Fruit fly (Drosophila melanogaster) whole organism, embryonic: Measurements from ENCODE around the gene CG7006.

Source experiments
- Awh ChIP-seq: fragments of 200-800 bp; sonication (Bioruptor generic); IDR thresholded peaks from 2 replicates; pipeline ENCODE4, ENCODE4 v1.3.6; 2022; ENCODE audit warnings: missing biosample characterization, missing genetic modification characterization
- CG10267 ChIP-seq: fragments of 200-800 bp; sonication (Bioruptor generic); optimal IDR thresholded peaks from 2 replicates; lab custom pipeline; 2018; ENCODE audit warnings: missing biosample characterization, mild to moderate bottlenecking, missing genetic modification characterization, moderate library complexity
- CG12155 ChIP-seq: fragments of 200-800 bp; sonication (Bioruptor generic); optimal IDR thresholded peaks from 3 replicates; lab custom pipeline; 2016; ENCODE audit warnings: missing biosample characterization, missing genetic modification characterization
- CG12219 ChIP-seq: fragments of 200-800 bp; sonication (Bioruptor generic); optimal IDR thresholded peaks from 3 replicates; lab custom pipeline; 2018; ENCODE audit warnings: missing biosample characterization, mild to moderate bottlenecking, missing genetic modification characterization
- CG14014 ChIP-seq: fragments of 200-800 bp; sonication (Bioruptor generic); IDR thresholded peaks from 2 replicates; pipeline ENCODE4 v1.3.6; 2022; ENCODE audit warnings: missing biosample characterization, missing genetic modification characterization
- CG14710 ChIP-seq: fragments of 200-800 bp; sonication (Bioruptor generic); optimal IDR thresholded peaks from 3 replicates; lab custom pipeline; 2019; ENCODE audit warnings: missing biosample characterization, mild to moderate bottlenecking, missing genetic modification characterization, moderate library complexity
- CG17612 ChIP-seq: fragments of 200-800 bp; sonication (Bioruptor generic); IDR thresholded peaks from 2 replicates; pipeline ENCODE4 v1.3.6; 2022; ENCODE audit warnings: missing biosample characterization, missing genetic modification characterization
- CG2116 ChIP-seq: fragments of 200-800 bp; sonication (Bioruptor generic); optimal IDR thresholded peaks from 3 replicates; lab custom pipeline; 2018; ENCODE audit warnings: missing biosample characterization, mild to moderate bottlenecking, missing genetic modification characterization
- CG2120 ChIP-seq: fragments of 200-800 bp; sonication (Bioruptor generic); optimal IDR thresholded peaks from 3 replicates; lab custom pipeline; 2016; ENCODE audit warnings: missing biosample characterization, missing genetic modification characterization
- CG2199 ChIP-seq: fragments of 200-800 bp; sonication (Bioruptor generic); IDR thresholded peaks from 3 replicates; pipeline ENCODE4 v1.3.6; 2022; ENCODE audit warnings: missing biosample characterization, missing genetic modification characterization
- CG2712 ChIP-seq: fragments of 200-800 bp; optimal IDR thresholded peaks from 3 replicates; lab custom pipeline; 2019; ENCODE audit warnings: missing biosample characterization, mild to moderate bottlenecking, missing genetic modification characterization, moderate library complexity
- CG4707 ChIP-seq: fragments of 200-800 bp; sonication (Bioruptor generic); optimal IDR thresholded peaks from 2 replicates; lab custom pipeline; 2018; ENCODE audit warnings: missing biosample characterization, mild to moderate bottlenecking, missing genetic modification characterization, moderate library complexity
- CG6689 ChIP-seq: fragments of 200-800 bp; sonication (Bioruptor generic); IDR thresholded peaks from 2 replicates; pipeline ENCODE4 v1.3.6; 2022; ENCODE audit warnings: missing biosample characterization, missing genetic modification characterization
- CG6765 ChIP-seq: fragments of 200-800 bp; sonication (Bioruptor generic); optimal IDR thresholded peaks from 3 replicates; lab custom pipeline; 2017; ENCODE audit warnings: missing biosample characterization, mild to moderate bottlenecking, missing genetic modification characterization
- CG8089 ChIP-seq: fragments of 200-800 bp; sonication (Bioruptor generic); optimal IDR thresholded peaks from 3 replicates; lab custom pipeline; 2016; ENCODE audit warnings: missing biosample characterization, missing genetic modification characterization
- CG9797 ChIP-seq: fragments of 200-800 bp; sonication (Bioruptor generic); optimal IDR thresholded peaks from 3 replicates; lab custom pipeline; 2018; ENCODE audit warnings: missing biosample characterization, mild to moderate bottlenecking, missing genetic modification characterization
- CoRest ChIP-seq: fragments of 200-800 bp; sonication (Bioruptor generic); optimal IDR thresholded peaks from 3 replicates; lab custom pipeline; 2018; ENCODE audit warnings: missing biosample characterization, mild to moderate bottlenecking, missing genetic modification characterization, moderate library complexity
- Dp ChIP-seq: fragments of 200-800 bp; sonication (Bioruptor generic); optimal IDR thresholded peaks from 2 replicates; lab custom pipeline; 2018; ENCODE audit warnings: missing biosample characterization, mild to moderate bottlenecking, missing genetic modification characterization, moderate library complexity
- HmgD ChIP-seq: fragments of 200-800 bp; sonication (Bioruptor generic); optimal IDR thresholded peaks from 3 replicates; lab custom pipeline; 2016; ENCODE audit warnings: missing biosample characterization, missing genetic modification characterization
- Jarid2 ChIP-seq: fragments of 200-800 bp; sonication (Bioruptor generic); optimal IDR thresholded peaks from 3 replicates; lab custom pipeline; 2017; ENCODE audit warnings: mild to moderate bottlenecking, missing biosample characterization, missing genetic modification reagents, missing genetic modification characterization
- MBD-R2 ChIP-seq: fragments of 200-800 bp; sonication (Bioruptor generic); IDR thresholded peaks from 2 replicates; pipeline ENCODE4 v1.3.6; 2022; ENCODE audit warnings: missing biosample characterization, missing genetic modification characterization
- Mrtf ChIP-seq: fragments of 200-800 bp; sonication (Bioruptor generic); IDR thresholded peaks from 3 replicates; pipeline ENCODE4 v1.3.6; 2022; ENCODE audit warnings: missing biosample characterization, missing genetic modification characterization
- Nf-YB ChIP-seq: fragments of 200-800 bp; sonication (Bioruptor generic); optimal IDR thresholded peaks from 3 replicates; lab custom pipeline; 2019; ENCODE audit warnings: missing biosample characterization, mild to moderate bottlenecking, missing genetic modification characterization, moderate library complexity
- Optix ChIP-seq: fragments of 200-800 bp; sonication (Bioruptor generic); IDR thresholded peaks from 3 replicates; pipeline ENCODE4 v1.3.6; 2022; ENCODE audit warnings: missing biosample characterization, missing genetic modification characterization
- Scr ChIP-seq: fragments of 200-800 bp; sonication (Bioruptor generic); IDR thresholded peaks from 2 replicates; pipeline ENCODE4 v1.3.6; 2022; ENCODE audit warnings: missing biosample characterization, missing genetic modification characterization; ENCODE audit not compliant: partially characterized antibody
- Sry-δ ChIP-seq: fragments of 200-800 bp; sonication (Bioruptor generic); optimal IDR thresholded peaks from 2 replicates; lab custom pipeline; 2016; ENCODE audit warnings: missing biosample characterization, missing genetic modification characterization
- Stat92E ChIP-seq, 3 experiments: fragments of >200 bp in 2 of 3; fragments of 200-800 bp in 1 of 3; sonication (Bioruptor generic) in 1 of 3; optimal IDR thresholded peaks; 2 replicates each; lab custom pipeline; 2017 to 2019; ENCODE audit warnings: missing biosample characterization in 3 of 3, missing genetic modification characterization in 3 of 3, mild to moderate bottlenecking in 1 of 3, moderate library complexity in 1 of 3
- YL-1 ChIP-seq: fragments of 200-800 bp; sonication (Bioruptor generic); optimal IDR thresholded peaks from 3 replicates; lab custom pipeline; 2017; ENCODE audit warnings: missing biosample characterization, mild to moderate bottlenecking, missing genetic modification characterization
- aop ChIP-seq: fragments of 200-800 bp; sonication (Bioruptor generic); IDR thresholded peaks from 2 replicates; pipeline ENCODE4 v1.3.6; 2022; ENCODE audit warnings: missing biosample characterization, missing genetic modification characterization
- az2 ChIP-seq: fragments of 200-800 bp; sonication (Bioruptor generic); optimal IDR thresholded peaks from 3 replicates; lab custom pipeline; 2016; ENCODE audit warnings: missing biosample characterization, missing genetic modification characterization
- bbx ChIP-seq: fragments of 200-800 bp; sonication (Bioruptor generic); IDR thresholded peaks from 2 replicates; pipeline ENCODE4 v1.3.6; 2022; ENCODE audit warnings: missing biosample characterization, missing genetic modification characterization; ENCODE audit not compliant: partially characterized antibody
- bowl ChIP-seq: fragments of 200-800 bp; sonication (Bioruptor generic); IDR thresholded peaks from 2 replicates; pipeline ENCODE4 v1.3.6; 2022; ENCODE audit warnings: missing biosample characterization, missing genetic modification characterization
- ci ChIP-seq: fragments of 200-800 bp; sonication (Bioruptor generic); IDR thresholded peaks from 3 replicates; pipeline ENCODE4 v1.3.6; 2022; ENCODE audit warnings: missing biosample characterization, missing genetic modification characterization
- corto ChIP-seq: fragments of 200-800 bp; sonication (Bioruptor generic); optimal IDR thresholded peaks from 2 replicates; lab custom pipeline; 2016; ENCODE audit warnings: missing biosample characterization, mild to moderate bottlenecking, missing genetic modification characterization, moderate library complexity
- dan ChIP-seq: fragments of 200-800 bp; sonication (Bioruptor generic); IDR thresholded peaks from 2 replicates; pipeline ENCODE4 v1.3.6; 2022; ENCODE audit warnings: missing biosample characterization, missing genetic modification characterization
- dmrt11E ChIP-seq: fragments of 200-800 bp; sonication (Bioruptor generic); optimal IDR thresholded peaks from 3 replicates; lab custom pipeline; 2018; ENCODE audit warnings: missing biosample characterization, mild to moderate bottlenecking, missing genetic modification characterization, moderate library complexity
- fd3F ChIP-seq: fragments of 200-800 bp; sonication (Bioruptor generic); optimal IDR thresholded peaks from 2 replicates; lab custom pipeline; 2018; ENCODE audit warnings: missing biosample characterization, mild to moderate bottlenecking, missing genetic modification characterization, moderate library complexity
- gfzf ChIP-seq: fragments of 200-800 bp; sonication (Bioruptor generic); optimal IDR thresholded peaks from 2 replicates; lab custom pipeline; 2016; ENCODE audit warnings: missing biosample characterization, mild to moderate bottlenecking, missing genetic modification characterization, moderate library complexity
- grn ChIP-seq: fragments of 200-800 bp; sonication (Bioruptor generic); optimal IDR thresholded peaks from 3 replicates; lab custom pipeline; 2017; ENCODE audit warnings: missing biosample characterization, missing genetic modification characterization
- ham ChIP-seq: fragments of 200-800 bp; sonication (Bioruptor generic); IDR thresholded peaks from 2 replicates; pipeline ENCODE4 v1.3.6; 2022; ENCODE audit warnings: missing biosample characterization, missing genetic modification characterization
- inv ChIP-seq: fragments of 200-800 bp; sonication (Bioruptor generic); IDR thresholded peaks from 2 replicates; pipeline ENCODE4 v1.3.6; 2022; ENCODE audit warnings: missing biosample characterization, missing genetic modification characterization; ENCODE audit not compliant: partially characterized antibody
- knrl ChIP-seq: fragments of 200-800 bp; sonication (Bioruptor generic); IDR thresholded peaks from 3 replicates; pipeline ENCODE4 v1.3.6; 2022; ENCODE audit warnings: missing biosample characterization, missing genetic modification characterization; ENCODE audit not compliant: partially characterized antibody
- onecut ChIP-seq: fragments of 200-800 bp; sonication (Bioruptor generic); IDR thresholded peaks from 2 replicates; pipeline ENCODE4 v1.3.6; 2022; ENCODE audit warnings: missing biosample characterization, missing genetic modification characterization
- pzg ChIP-seq: fragments of 200-800 bp; sonication (Bioruptor generic); optimal IDR thresholded peaks from 3 replicates; lab custom pipeline; 2018; ENCODE audit warnings: missing biosample characterization, mild to moderate bottlenecking, missing genetic modification characterization, moderate library complexity
- salm ChIP-seq: fragments of 200-800 bp; sonication (Bioruptor generic); optimal IDR thresholded peaks from 2 replicates; lab custom pipeline; 2018; ENCODE audit warnings: missing biosample characterization, mild to moderate bottlenecking, missing genetic modification characterization
- slou ChIP-seq: fragments of 200-800 bp; sonication (Bioruptor generic); optimal IDR thresholded peaks from 3 replicates; lab custom pipeline; 2016; ENCODE audit warnings: missing biosample characterization, missing genetic modification characterization
- ssp ChIP-seq: fragments of 200-800 bp; sonication (Bioruptor generic); IDR thresholded peaks from 2 replicates; pipeline ENCODE4 v1.3.6; 2022; ENCODE audit warnings: missing biosample characterization, missing genetic modification characterization
- vvl ChIP-seq: fragments of 200-800 bp; sonication (Bioruptor generic); IDR thresholded peaks from 2 replicates; pipeline ENCODE4 v1.3.6; 2022; ENCODE audit warnings: missing biosample characterization, missing genetic modification characterization
- yki ChIP-seq: fragments of >200 bp; optimal IDR thresholded peaks from 3 replicates; lab custom pipeline; 2018
- zen ChIP-seq: fragments of 200-800 bp; sonication (Bioruptor generic); optimal IDR thresholded peaks from 3 replicates; lab custom pipeline; 2018; ENCODE audit warnings: missing biosample characterization, mild to moderate bottlenecking, missing genetic modification characterization, moderate library complexity

Gene CG7006

dm6 chr3R:24845952-24846848 lies 4.2 kb upstream of the CG7006 start (continued):
- TF ChIP-seq bowl (GFP tag; lab: Robert Waterston, UW) (no peak), CoRest (tag; lab: Kevin White, UChicago) (no peak), aop (GFP tag; lab: Robert Waterston, UW) (no peak), dan (GFP tag; lab: Robert Waterston, UW) (no peak), HmgD (no peak), CG2116 (GFP tag; lab: Kevin White, UChicago) (no peak), CG6765 (no peak), Nf-YB (no peak), CG12219 (no peak), pzg (GFP tag; lab: Kevin White, UChicago) (no peak), CG8089 (GFP tag; lab: Kevin White, UChicago) (no peak), salm (no peak), Mrtf (GFP tag; lab: Robert Waterston, UW) (no peak), slou (GFP tag; lab: Kevin White, UChicago) (no peak), onecut (GFP tag; lab: Robert Waterston, UW) (no peak), ham (GFP tag; lab: Robert Waterston, UW) (no peak), CG6689 (GFP tag; lab: Robert Waterston, UW) (no peak), fd3F (no peak), vvl (GFP tag; lab: Robert Waterston, UW) (0 out of 2 replicates have a peak, but pooled peaks have one; percentile 19), zen (tag; lab: Kevin White, UChicago) (peak; percentile 84), CG2120 (GFP tag; lab: Kevin White, UChicago) (no peak), CG14014 (GFP tag; lab: Robert Waterston, UW) (no peak), CG2712 (tag; lab: Kevin White, UChicago) (no peak), CG9797 (GFP tag; lab: Kevin White, UChicago) (no peak), grn (peak; percentile 61), Optix (GFP tag; lab: Robert Waterston, UW) (no peak), knrl (no peak), yki (lab: Kevin White, UChicago) (no peak), corto (no peak), ci (no peak), az2 (GFP tag; lab: Kevin White, UChicago) (no peak), Awh (peak; percentile 45; the same call in 1 of the 2 replicates), Sry-δ (GFP tag; lab: Kevin White, UChicago) (no peak), inv (GFP tag; lab: Robert Waterston, UW) (no peak)

- TF ChIP-seq Scr (GFP tag; lab: Robert Waterston, UW) (peak; percentile 25; the same call in 1 of the 2 replicates), CG2116 (GFP tag; lab: Kevin White, UChicago) (peak; percentile 7), CG17612 (no peak), MBD-R2 (peak; percentile 71; the same call in 1 of the 2 replicates), Dp (GFP tag; lab: Kevin White, UChicago) (peak; percentile 60), CG14710 (tag; lab: Kevin White, UChicago) (peak; percentile 38), gfzf (peak; percentile 75), Jarid2 (GFP tag; lab: Kevin White, UChicago) (no peak), Stat92E (GFP tag; optimal IDR thresholded peaks at IDR 0.05; lab: Kevin White, UChicago) (peak in 1 of 3 experiments; percentile 22), CG9797 (GFP tag; lab: Kevin White, UChicago) (peak; percentile 72), CG12155 (no peak), CG4707 (GFP tag; lab: Kevin White, UChicago) (no peak), dmrt11E (tag; lab: Kevin White, UChicago) (no peak), CG2199 (GFP tag; lab: Robert Waterston, UW) (no peak), pzg (GFP tag; lab: Kevin White, UChicago) (peak; percentile 53), YL-1 (GFP tag; lab: Kevin White, UChicago) (peak; percentile 43), bbx (0 out of 2 replicates have a peak, but pooled peaks have one; percentile 11), CG10267 (tag; lab: Kevin White, UChicago) (peak; percentile 17), ssp (GFP tag; lab: Robert Waterston, UW) (no peak)
These were observed 1.0 kb downstream of the CG7006 start, which contains the start of gene Nct for dm6 chr3R:24851429-24851828. Gene Nct, plus strand, starts transcription at chr3R:24851601.
